Worm (Caenorhabditis elegans): ENCODE data around the gene arf-5.

- TF ChIP-seq W03F9.2 (tag; optimal IDR thresholded peaks at IDR 0.05) (no peak), him-1 (tag; optimal IDR thresholded peaks at IDR 0.05) (no peak), dao-5 (tag; optimal IDR thresholded peaks at IDR 0.05) (no peak)
These were observed 3.4 kb downstream of the arf-5 start for ce11 chrIV:7985737-7986136.

All from whole organism, L4/young adult.